Worm (Caenorhabditis elegans): Measurements from ENCODE around the gene R151.8.
A peak's percentile ranks its signal among the peaks of the same experiment; 100 is the strongest.

R151.8 gene

ce11 chrIII:7277228-7277627 is 47.6 kb upstream of the R151.8 start, which contains the start of the genes spot-1 and B0361.11 (continued):
- no peak for TF ChIP-seq lin-13 (GFP tag; optimal IDR thresholded peaks at IDR 0.05)
- TF ChIP-seq egl-43 (GFP tag; IDR thresholded peaks at IDR 0.05), result no peak
- no peak for TF ChIP-seq ZK546.5 (tag; optimal IDR thresholded peaks at IDR 0.05)
- no peak for TF ChIP-seq ceh-62 (tag; optimal IDR thresholded peaks at IDR 0.05)
- TF ChIP-seq madf-9 (GFP tag; conservative IDR thresholded peaks at IDR 0.05), result no peak
- no peak for TF ChIP-seq nhr-41 (GFP tag; IDR thresholded peaks at IDR 0.05)
- no peak for TF ChIP-seq php-3 (GFP tag; IDR thresholded peaks at IDR 0.05)
- TF ChIP-seq spr-1 (tag; optimal IDR thresholded peaks at IDR 0.05), result no peak
- TF ChIP-seq arid-1 (GFP tag; conservative IDR thresholded peaks at IDR 0.05), result no peak
- TF ChIP-seq dmd-9 (GFP tag; IDR thresholded peaks at IDR 0.05), result no peak
- TF ChIP-seq attf-4 (tag; optimal IDR thresholded peaks at IDR 0.05), result no peak
- no peak for TF ChIP-seq vab-7 (GFP tag; IDR thresholded peaks at IDR 0.05)
- peak; percentile 78 for TF ChIP-seq hlh-30 (tag; optimal IDR thresholded peaks at IDR 0.05; ENCODE audit: insufficient read depth)
- no peak for TF ChIP-seq aha-1 (tag)
- no peak for TF ChIP-seq nhr-76 (tag; optimal IDR thresholded peaks at IDR 0.05)
- no peak for TF ChIP-seq snpc-1.2 (GFP tag; IDR thresholded peaks at IDR 0.05)
- no peak for TF ChIP-seq Y75B8A.6 (GFP tag; IDR thresholded peaks at IDR 0.05)
- no peak for TF ChIP-seq lin-29 (GFP tag; IDR thresholded peaks at IDR 0.05)
- TF ChIP-seq F37D6.2 (tag; optimal IDR thresholded peaks at IDR 0.05), result no peak
- TF ChIP-seq ceh-20 (GFP tag; IDR thresholded peaks at IDR 0.05), result no peak
- no peak for TF ChIP-seq daf-16 (GFP tag; optimal IDR thresholded peaks at IDR 0.05)
- peak; percentile 28 for TF ChIP-seq daf-16 (tag; optimal IDR thresholded peaks at IDR 0.05)
- no peak for TF ChIP-seq F44E2.7 (GFP tag; IDR thresholded peaks at IDR 0.05)
- no peak for TF ChIP-seq daf-19 (GFP tag; conservative IDR thresholded peaks at IDR 0.05)
- TF ChIP-seq unc-39 (tag; optimal IDR thresholded peaks at IDR 0.05), result no peak
- TF ChIP-seq T26A8.4 (GFP tag; IDR thresholded peaks at IDR 0.05), result no peak
- TF ChIP-seq ZK337.2 (GFP tag; IDR thresholded peaks at IDR 0.05), result no peak
- TF ChIP-seq Y48G9A.11 (GFP tag; IDR thresholded peaks at IDR 0.05), result no peak
- TF ChIP-seq gei-8 (GFP tag; optimal IDR thresholded peaks at IDR 0.05), result no peak
- TF ChIP-seq zag-1 (tag; optimal IDR thresholded peaks at IDR 0.05), result no peak
- TF ChIP-seq aly-2 (tag; optimal IDR thresholded peaks at IDR 0.05), result no peak
- TF ChIP-seq Y5F2A.4 (GFP tag; optimal IDR thresholded peaks at IDR 0.05), result no peak
- TF ChIP-seq duxl-1 (tag; optimal IDR thresholded peaks at IDR 0.05; ENCODE audit: poor library complexity), result no peak
- no peak for TF ChIP-seq jun-1 (tag; optimal IDR thresholded peaks at IDR 0.05)
- no peak for TF ChIP-seq tag-97 (GFP tag; IDR thresholded peaks at IDR 0.05)
- peak; percentile 33 for TF ChIP-seq mep-1 (tag; optimal IDR thresholded peaks at IDR 0.05)
- TF ChIP-seq lin-15B (tag; optimal IDR thresholded peaks at IDR 0.05), result no peak
- TF ChIP-seq mdt-29 (GFP tag; IDR thresholded peaks at IDR 0.05), result no peak
- TF ChIP-seq ztf-11 (tag; optimal IDR thresholded peaks at IDR 0.05), result no peak
- no peak for TF ChIP-seq pha-4 (GFP tag; IDR thresholded peaks at IDR 0.05)
- TF ChIP-seq pha-4 (tag; optimal IDR thresholded peaks at IDR 0.05), result no peak
- no peak for TF ChIP-seq dmd-8 (GFP tag; IDR thresholded peaks at IDR 0.05)
- TF ChIP-seq lim-7 (GFP tag; IDR thresholded peaks at IDR 0.05), result no peak
- TF ChIP-seq egl-27 (tag; optimal IDR thresholded peaks at IDR 0.05), result no peak
- no peak for TF ChIP-seq spr-3 (GFP tag; optimal IDR thresholded peaks at IDR 0.05)
- TF ChIP-seq mxl-2 (GFP tag; conservative IDR thresholded peaks at IDR 0.05), result no peak
- TF ChIP-seq ceh-82 (tag; optimal IDR thresholded peaks at IDR 0.05), result no peak
- TF ChIP-seq ceh-44 (GFP tag; IDR thresholded peaks at IDR 0.05), result no peak
- TF ChIP-seq lin-39 (tag; optimal IDR thresholded peaks at IDR 0.05), result no peak
- no peak for TF ChIP-seq daf-12 (tag; optimal IDR thresholded peaks at IDR 0.05)
- no peak for TF ChIP-seq fkh-10 (GFP tag; optimal IDR thresholded peaks at IDR 0.05)
- peak in 1 of 2 experiments; percentile 30 for TF ChIP-seq unc-62 (GFP tag; optimal IDR thresholded peaks at IDR 0.05 in 1 of 2)
- TF ChIP-seq unc-62 (tag; optimal IDR thresholded peaks at IDR 0.05), result no peak
- no peak for TF ChIP-seq hlh-11 (tag; optimal IDR thresholded peaks at IDR 0.05)

All from whole organism, L4 larva.